Fruit fly (Drosophila melanogaster) whole organism, embryonic: ENCODE measurements around the gene CG32944.

ENCODE experiments used
- ATbp ChIP-seq: fragments of 200-800 bp; sonication (Bioruptor generic); optimal IDR thresholded peaks from 2 replicates; lab custom pipeline; 2017; ENCODE audit warnings: missing biosample characterization, mild to moderate bottlenecking, missing genetic modification characterization, missing genetic modification reagents
- Ada2b ChIP-seq: fragments of 200-800 bp; sonication (Bioruptor generic); IDR thresholded peaks from 2 replicates; pipeline ENCODE4 v1.3.6; 2022; ENCODE audit warnings: missing biosample characterization, missing genetic modification characterization
- Adf1 ChIP-seq: fragments of 200-800 bp; sonication (Bioruptor generic); IDR thresholded peaks from 2 replicates; pipeline ENCODE4 v1.3.6; 2022; ENCODE audit warnings: missing biosample characterization, missing genetic modification characterization
- Atf-2 ChIP-seq: fragments of 200-800 bp; sonication (Bioruptor generic); optimal IDR thresholded peaks from 2 replicates; lab custom pipeline; 2016; ENCODE audit warnings: missing biosample characterization, missing genetic modification characterization
- CG10267 ChIP-seq: fragments of 200-800 bp; sonication (Bioruptor generic); optimal IDR thresholded peaks from 2 replicates; lab custom pipeline; 2018; ENCODE audit warnings: missing biosample characterization, mild to moderate bottlenecking, missing genetic modification characterization, moderate library complexity
- CG10959 ChIP-seq: fragments of 200-800 bp; sonication (Bioruptor generic); IDR thresholded peaks from 2 replicates; pipeline ENCODE4 v1.3.6; 2022; ENCODE audit warnings: missing biosample characterization, missing genetic modification characterization
- CG11398 ChIP-seq: fragments of 200-800 bp; sonication (Bioruptor generic); optimal IDR thresholded peaks from 2 replicates; lab custom pipeline; 2016; ENCODE audit warnings: missing biosample characterization, missing genetic modification characterization
- CG1233 ChIP-seq: fragments of 200-800 bp; sonication (Bioruptor generic); optimal IDR thresholded peaks from 4 replicates; lab custom pipeline; 2018; ENCODE audit warnings: missing biosample characterization, mild to moderate bottlenecking, missing genetic modification characterization
- CG13775 ChIP-seq: fragments of 200-800 bp; sonication (Bioruptor generic); optimal IDR thresholded peaks from 3 replicates; lab custom pipeline; 2017; ENCODE audit warnings: missing biosample characterization, mild to moderate bottlenecking, missing genetic modification characterization
- CG15696 ChIP-seq: fragments of 200-800 bp; sonication (Bioruptor generic); optimal IDR thresholded peaks from 2 replicates; lab custom pipeline; 2019; ENCODE audit warnings: missing biosample characterization, mild to moderate bottlenecking, missing genetic modification characterization, moderate library complexity
- CG2202 ChIP-seq: fragments of 200-800 bp; sonication (Bioruptor generic); optimal IDR thresholded peaks from 2 replicates; lab custom pipeline; 2018; ENCODE audit warnings: missing biosample characterization, mild to moderate bottlenecking, missing genetic modification characterization
- CG32532 ChIP-seq: fragments of 200-800 bp; sonication (Bioruptor generic); IDR thresholded peaks from 2 replicates; pipeline ENCODE4 v1.3.6; 2022; ENCODE audit warnings: missing biosample characterization, missing genetic modification characterization
- CG4282 ChIP-seq: fragments of 200-800 bp; sonication (Bioruptor generic); optimal IDR thresholded peaks from 2 replicates; lab custom pipeline; 2016; ENCODE audit warnings: missing biosample characterization, missing genetic modification characterization
- CG43689 ChIP-seq: fragments of 200-800 bp; sonication (Bioruptor generic); IDR thresholded peaks from 2 replicates; pipeline ENCODE4 v1.3.6; 2022; ENCODE audit warnings: missing biosample characterization, missing genetic modification characterization
- CG4707 ChIP-seq: fragments of 200-800 bp; sonication (Bioruptor generic); optimal IDR thresholded peaks from 2 replicates; lab custom pipeline; 2018; ENCODE audit warnings: missing biosample characterization, mild to moderate bottlenecking, missing genetic modification characterization, moderate library complexity
- CG7271 ChIP-seq: fragments of 200-800 bp; sonication (Bioruptor generic); optimal IDR thresholded peaks from 2 replicates; lab custom pipeline; 2018; ENCODE audit warnings: missing biosample characterization, mild to moderate bottlenecking, missing genetic modification characterization, moderate library complexity
- CG7839 ChIP-seq: fragments of 200-800 bp; sonication (Bioruptor generic); optimal IDR thresholded peaks from 3 replicates; lab custom pipeline; 2018; ENCODE audit warnings: missing biosample characterization, mild to moderate bottlenecking, missing genetic modification characterization, moderate library complexity
- CG8290 ChIP-seq, 3 experiments: fragments of 200-800 bp; sonication (Bioruptor generic); optimal IDR thresholded peaks; 2 replicates each; lab custom pipeline; 2016 to 2019; ENCODE audit warnings: missing biosample characterization in 3 of 3, missing genetic modification characterization in 3 of 3, mild to moderate bottlenecking in 2 of 3, moderate library complexity in 1 of 3
- CG9876 ChIP-seq: fragments of 200-800 bp; sonication (Bioruptor generic); optimal IDR thresholded peaks from 2 replicates; lab custom pipeline; 2016; ENCODE audit warnings: missing biosample characterization, missing genetic modification characterization
- CHES-1-like ChIP-seq: fragments of 200-800 bp; sonication (Bioruptor generic); optimal IDR thresholded peaks from 2 replicates; lab custom pipeline; 2016; ENCODE audit warnings: missing biosample characterization, missing genetic modification characterization
- CTCF ChIP-seq: fragments of 200-800 bp; sonication (Bioruptor generic); optimal IDR thresholded peaks from 2 replicates; lab custom pipeline; 2017; ENCODE audit warnings: missing biosample characterization, mild to moderate bottlenecking, missing genetic modification characterization, moderate library complexity
- Fer3 ChIP-seq: fragments of 200-800 bp; sonication (Bioruptor generic); optimal IDR thresholded peaks from 2 replicates; lab custom pipeline; 2018; ENCODE audit warnings: missing biosample characterization, mild to moderate bottlenecking, missing genetic modification characterization, moderate library complexity
- Pdp1 ChIP-seq, 2 experiments: fragments of 200-800 bp; sonication (Bioruptor generic); optimal IDR thresholded peaks; 3 replicates each; lab custom pipeline; 2016; ENCODE audit warnings: missing biosample characterization in 2 of 2, missing genetic modification characterization in 2 of 2, mild to moderate bottlenecking in 1 of 2, moderate library complexity in 1 of 2
- Scr ChIP-seq: fragments of 200-800 bp; sonication (Bioruptor generic); IDR thresholded peaks from 2 replicates; pipeline ENCODE4 v1.3.6; 2022; ENCODE audit warnings: missing biosample characterization, missing genetic modification characterization; ENCODE audit not compliant: partially characterized antibody
- Sry-β ChIP-seq: fragments of 200-800 bp; sonication (Bioruptor generic); optimal IDR thresholded peaks from 2 replicates; lab custom pipeline; 2018; ENCODE audit warnings: missing biosample characterization, mild to moderate bottlenecking, missing genetic modification characterization, moderate library complexity
- Xrp1 ChIP-seq: fragments of 200-800 bp; sonication (Bioruptor generic); IDR thresholded peaks from 2 replicates; pipeline ENCODE4 v1.3.6; 2022; ENCODE audit warnings: missing biosample characterization, missing genetic modification characterization
- cad ChIP-seq: fragments of >200 bp; optimal IDR thresholded peaks from 2 replicates; lab custom pipeline; 2017; ENCODE audit warnings: missing biosample characterization, missing genetic modification characterization
- cg ChIP-seq: fragments of 200-800 bp; sonication (Bioruptor generic); optimal IDR thresholded peaks from 3 replicates; lab custom pipeline; 2019; ENCODE audit warnings: missing biosample characterization, mild to moderate bottlenecking, missing genetic modification characterization, moderate library complexity
- chm ChIP-seq: fragments of 200-800 bp; sonication (Bioruptor generic); IDR thresholded peaks from 2 replicates; pipeline ENCODE4 v1.3.6; 2022; ENCODE audit warnings: missing biosample characterization, missing genetic modification characterization
- croc ChIP-seq: fragments of 200-800 bp; sonication (Bioruptor generic); conservative IDR thresholded peaks from 3 replicates; pipeline ENCODE4 v1.3.6; 2022; ENCODE audit warnings: missing biosample characterization, missing genetic modification characterization
- crp ChIP-seq, 2 experiments: fragments of 200-800 bp; sonication (Bioruptor generic); optimal IDR thresholded peaks; 2 replicates in 1 of 2; 3 replicates in 1 of 2; lab custom pipeline; 2017; ENCODE audit warnings: missing biosample characterization in 2 of 2, missing genetic modification characterization in 2 of 2, mild to moderate bottlenecking in 1 of 2, moderate library complexity in 1 of 2
- fu2 ChIP-seq: fragments of 200-800 bp; sonication (Bioruptor generic); optimal IDR thresholded peaks from 2 replicates; lab custom pipeline; 2016; ENCODE audit warnings: missing biosample characterization, missing genetic modification characterization
- h ChIP-seq: fragments of >200 bp; optimal IDR thresholded peaks from 2 replicates; lab custom pipeline; 2017
- ind ChIP-seq: fragments of 200-800 bp; sonication (Bioruptor generic); optimal IDR thresholded peaks from 3 replicates; lab custom pipeline; 2016; ENCODE audit warnings: missing biosample characterization, missing genetic modification characterization
- insv ChIP-seq, 2 experiments: fragments of 200-800 bp; sonication (Bioruptor generic); optimal IDR thresholded peaks; 3 replicates each; lab custom pipeline; 2016 to 2018; ENCODE audit warnings: missing biosample characterization in 2 of 2, missing genetic modification characterization in 2 of 2
- knrl ChIP-seq: fragments of 200-800 bp; sonication (Bioruptor generic); IDR thresholded peaks from 3 replicates; pipeline ENCODE4 v1.3.6; 2022; ENCODE audit warnings: missing biosample characterization, missing genetic modification characterization; ENCODE audit not compliant: partially characterized antibody
- luna ChIP-seq: fragments of 200-800 bp; sonication (Bioruptor generic); optimal IDR thresholded peaks from 2 replicates; lab custom pipeline; 2016; ENCODE audit warnings: missing biosample characterization, missing genetic modification characterization
- pan ChIP-seq, 4 experiments: fragments of >200 bp in 3 of 4; fragments of 200-800 bp in 1 of 4; sonication (Bioruptor generic) in 1 of 4; optimal IDR thresholded peaks in 3 of 4; IDR thresholded peaks in 1 of 4; 2 replicates each; pipeline versions ENCODE4 v1.3.6 to Lab custom; 2017 to 2022; ENCODE audit warnings: missing biosample characterization in 2 of 4, missing genetic modification characterization in 2 of 4, mixed read lengths in 1 of 4
- pnt ChIP-seq: fragments of 200-800 bp; sonication (Bioruptor generic); optimal IDR thresholded peaks from 3 replicates; lab custom pipeline; 2016; ENCODE audit warnings: missing biosample characterization, missing genetic modification characterization
- prd ChIP-seq, 3 experiments: fragments of >200 bp in 2 of 3; fragments of 200-800 bp in 1 of 3; sonication (Bioruptor generic) in 1 of 3; optimal IDR thresholded peaks in 2 of 3; IDR thresholded peaks in 1 of 3; 2 replicates in 2 of 3; 3 replicates in 1 of 3; pipeline versions ENCODE4 v1.3.6 to Lab custom; 2017 to 2022; ENCODE audit warnings: missing biosample characterization in 1 of 3, missing genetic modification characterization in 1 of 3
- repo ChIP-seq: fragments of 200-800 bp; sonication (Bioruptor generic); optimal IDR thresholded peaks from 2 replicates; lab custom pipeline; 2016; ENCODE audit warnings: missing biosample characterization, missing genetic modification characterization
- run ChIP-seq: fragments of 200-800 bp; sonication (Bioruptor generic); optimal IDR thresholded peaks from 3 replicates; lab custom pipeline; 2018; ENCODE audit warnings: missing biosample characterization, mild to moderate bottlenecking, missing genetic modification characterization
- sens-2 ChIP-seq: fragments of 200-800 bp; sonication (Bioruptor generic); IDR thresholded peaks from 2 replicates; pipeline ENCODE4 v1.3.6; 2022; ENCODE audit warnings: missing biosample characterization, missing genetic modification characterization
- sug ChIP-seq: fragments of 200-800 bp; optimal IDR thresholded peaks from 2 replicates; lab custom pipeline; 2019; ENCODE audit warnings: missing biosample characterization, mild to moderate bottlenecking, missing genetic modification characterization, moderate library complexity
- tio ChIP-seq: fragments of 200-800 bp; sonication (Bioruptor generic); optimal IDR thresholded peaks from 2 replicates; lab custom pipeline; 2017; ENCODE audit warnings: missing biosample characterization, missing genetic modification characterization, inconsistent platforms
- usp ChIP-seq: fragments of >200 bp; optimal IDR thresholded peaks from 2 replicates; lab custom pipeline; 2017; ENCODE audit warnings: missing biosample characterization, missing genetic modification characterization
- wdn ChIP-seq: fragments of 200-800 bp; sonication (Bioruptor generic); IDR thresholded peaks from 2 replicates; pipeline ENCODE4 v1.3.6; 2022; ENCODE audit warnings: missing biosample characterization, missing genetic modification characterization
- zen2 ChIP-seq: fragments of 200-800 bp; sonication (Bioruptor generic); IDR thresholded peaks from 3 replicates; pipeline ENCODE4 v1.3.6; 2022; ENCODE audit warnings: missing biosample characterization, missing genetic modification characterization; ENCODE audit not compliant: partially characterized antibody

CG32944 gene

DNA sequence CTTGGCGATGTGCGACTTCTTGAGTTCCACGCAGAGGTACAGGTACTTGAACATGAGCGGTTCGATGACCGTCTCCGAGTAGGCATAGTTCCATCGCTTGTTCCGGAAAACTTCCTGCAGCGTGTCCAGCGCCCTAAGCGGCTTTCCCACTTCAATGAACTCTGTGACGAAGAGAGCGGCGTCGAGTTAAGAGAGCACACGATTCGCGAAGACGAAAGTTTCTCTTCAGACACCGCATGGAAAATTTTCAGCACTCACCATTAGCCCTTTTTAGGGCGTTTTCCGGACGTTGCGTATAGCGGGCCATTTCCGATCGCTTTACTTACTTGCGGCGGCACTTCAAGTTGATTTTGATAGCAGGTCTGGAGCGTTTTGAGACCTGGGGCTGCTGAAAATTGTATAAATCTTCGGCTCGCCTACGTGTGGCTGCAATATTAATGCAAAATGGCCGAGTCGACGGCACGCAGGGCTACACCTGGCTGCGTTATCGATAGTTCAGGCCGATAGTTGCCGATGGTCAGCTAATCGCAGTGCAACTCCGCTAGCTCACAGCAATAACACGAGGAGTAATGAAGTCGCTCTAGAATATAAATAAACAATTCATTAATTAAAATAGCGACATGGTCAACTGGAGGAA is 14.2 kb upstream of the CG32944 start, which contains the start of the genes eIF3a and CG1074 (continued):
- TF ChIP-seq cg (GFP tag; lab: Kevin White, UChicago), result peak; percentile 9
- TF ChIP-seq fu2 (GFP tag; lab: Kevin White, UChicago), result peak; percentile 0
- peak; percentile 69 for TF ChIP-seq CG10267 (tag; lab: Kevin White, UChicago)
- no peak for TF ChIP-seq tio (GFP tag; lab: Kevin White, UChicago)
- TF ChIP-seq CG43689 (GFP tag; lab: Robert Waterston, UW), result no peak
- peak; percentile 78 for TF ChIP-seq CG7271 (tag; lab: Kevin White, UChicago)
- no peak for TF ChIP-seq pnt (GFP tag; lab: Kevin White, UChicago)
- TF ChIP-seq chm (GFP tag; lab: Robert Waterston, UW), result peak; percentile 83
- TF ChIP-seq CTCF (GFP tag; lab: Kevin White, UChicago), result peak; percentile 52
- TF ChIP-seq CG10959, result peak; percentile 41; the same call in 1 of the 2 replicates
- TF ChIP-seq CG13775 (GFP tag; lab: Kevin White, UChicago), result peak; percentile 71
- no peak for TF ChIP-seq h
- no peak for TF ChIP-seq usp (GFP tag; lab: Kevin White, UChicago)
- TF ChIP-seq prd (optimal IDR thresholded peaks at IDR 0.05; lab: Kevin White, UChicago), result no peak
- TF ChIP-seq prd (GFP tag; IDR thresholded peaks at IDR 0.05; lab: Robert Waterston, UW), result peak; percentile 41; the same call in 2 of the 3 replicates
- peak; percentile 44 for TF ChIP-seq CG2202 (tag; lab: Kevin White, UChicago)
- TF ChIP-seq Pdp1 (GFP tag; optimal IDR thresholded peaks at IDR 0.05; lab: Kevin White, UChicago), result peak; percentile 63 to 72
- TF ChIP-seq insv (GFP tag; optimal IDR thresholded peaks at IDR 0.05; lab: Kevin White, UChicago), result peak in 1 of 2 experiments; percentile 60
- peak; percentile 77 for TF ChIP-seq sug
- peak; percentile 97 for TF ChIP-seq knrl (GFP tag; lab: Robert Waterston, UW)
- peak; percentile 50 for TF ChIP-seq Xrp1 (GFP tag; lab: Robert Waterston, UW)
- peak; percentile 75 for TF ChIP-seq CHES-1-like (GFP tag; lab: Kevin White, UChicago)
- TF ChIP-seq pan (optimal IDR thresholded peaks at IDR 0.05; lab: Kevin White, UChicago), result no peak
- TF ChIP-seq pan (GFP tag; optimal IDR thresholded peaks at IDR 0.05 in 1 of 2, IDR thresholded peaks at IDR 0.05 in 1 of 2), result peak in 1 of 2 experiments; percentile 69
- TF ChIP-seq CG4707, result no peak
- TF ChIP-seq CG11398, result peak; percentile 55
- no peak for TF ChIP-seq CG7839 (tag; lab: Kevin White, UChicago)
- peak; percentile 38 for TF ChIP-seq Sry-β (GFP tag; lab: Kevin White, UChicago)
- peak; percentile 64 for TF ChIP-seq Fer3 (tag; lab: Kevin White, UChicago)
- TF ChIP-seq CG1233, result peak; percentile 52
- TF ChIP-seq sens-2 (GFP tag; lab: Robert Waterston, UW), result no peak
- no peak for TF ChIP-seq wdn (GFP tag; lab: Robert Waterston, UW)
- peak; percentile 52 for TF ChIP-seq Adf1
- TF ChIP-seq Scr, result peak; percentile 97
- TF ChIP-seq CG9876, result peak; percentile 36
- TF ChIP-seq luna (GFP tag; lab: Kevin White, UChicago), result peak; percentile 51
- TF ChIP-seq cad, result no peak
- TF ChIP-seq repo, result peak; percentile 62
- peak; percentile 56 for TF ChIP-seq CG4282 (GFP tag; lab: Kevin White, UChicago)
- TF ChIP-seq crp (GFP tag; optimal IDR thresholded peaks at IDR 0.05; lab: Kevin White, UChicago), result peak in 1 of 2 experiments; percentile 59
- TF ChIP-seq CG8290 (GFP tag; optimal IDR thresholded peaks at IDR 0.05; lab: Kevin White, UChicago), result peak; percentile 6
- TF ChIP-seq CG8290 (tag; optimal IDR thresholded peaks at IDR 0.05; lab: Kevin White, UChicago), result peak; percentile 69 to 89
- TF ChIP-seq CG15696 (tag; lab: Kevin White, UChicago), result peak; percentile 4
- peak; percentile 48 for TF ChIP-seq Ada2b
- TF ChIP-seq run, result peak; percentile 12
- peak; percentile 23; the same call in 1 of the 3 replicates for TF ChIP-seq croc
- TF ChIP-seq ind (GFP tag; lab: Kevin White, UChicago), result peak; percentile 16
- no peak for TF ChIP-seq ATbp (GFP tag; lab: Kevin White, UChicago)
- TF ChIP-seq Atf-2 (GFP tag; lab: Kevin White, UChicago), result peak; percentile 49
- TF ChIP-seq CG32532 (GFP tag; lab: Robert Waterston, UW), result peak; percentile 80
- peak; percentile 87 for TF ChIP-seq zen2 (GFP tag; lab: Robert Waterston, UW)
